Worm (Caenorhabditis elegans) whole organism, L1 larva: ENCODE measurements around the gene zyg-11.
A peak's percentile ranks its signal among the peaks of the same experiment; 100 is the strongest.

ENCODE experiments used
- C04F5.9 ChIP-seq: sonication (generic microtip); optimal IDR thresholded peaks from 2 replicates; lab custom pipeline; 2016; ENCODE audit warnings: missing genetic modification characterization, missing compliant biosample characterization
- C16A3.4 ChIP-seq: fragments of 150-350 bp; optimal IDR thresholded peaks from 2 replicates; lab custom pipeline; 2014; ENCODE audit warnings: missing biosample characterization, missing genetic modification characterization
- C34B4.2 ChIP-seq: sonication (generic microtip); optimal IDR thresholded peaks from 2 replicates; lab custom pipeline; 2017; ENCODE audit warnings: mild to moderate bottlenecking, missing genetic modification characterization, missing compliant biosample characterization
- F16B12.6 ChIP-seq: fragments of 150-350 bp; optimal IDR thresholded peaks from 2 replicates; lab custom pipeline; 2014; ENCODE audit warnings: missing biosample characterization, missing genetic modification characterization
- blmp-1 ChIP-seq: fragments of 150-350 bp; optimal IDR thresholded peaks from 2 replicates; lab custom pipeline; 2014; ENCODE audit warnings: missing biosample characterization, missing genetic modification characterization
- ceh-63 ChIP-seq: fragments of 200-800 bp; sonication (Bioruptor generic); optimal IDR thresholded peaks from 2 replicates; lab custom pipeline; 2018; ENCODE audit warnings: mild to moderate bottlenecking, missing genetic modification characterization, missing compliant biosample characterization
- ces-1 ChIP-seq: fragments of 150-350 bp; optimal IDR thresholded peaks from 2 replicates; lab custom pipeline; 2014; ENCODE audit warnings: missing biosample characterization, missing genetic modification reagents, missing genetic modification characterization
- dsc-1 ChIP-seq: sonication (generic microtip); optimal IDR thresholded peaks from 2 replicates; lab custom pipeline; 2016; ENCODE audit warnings: mild to moderate bottlenecking, missing genetic modification characterization, missing compliant biosample characterization
- efl-1 ChIP-seq, 4 experiments: fragments of 150-350 bp; optimal IDR thresholded peaks in 3 of 4; peaks in 1 of 4; 1 replicate in 1 of 4; 2 replicates in 3 of 4; lab custom pipeline; 2014; ENCODE audit warnings: missing biosample characterization in 2 of 4, missing genetic modification characterization in 2 of 4, missing genetic modification reagents in 2 of 4
- efl-3 ChIP-seq: fragments of 200-800 bp; sonication (Bioruptor generic); optimal IDR thresholded peaks from 2 replicates; lab custom pipeline; 2018; ENCODE audit warnings: mild to moderate bottlenecking, missing genetic modification characterization, missing compliant biosample characterization
- egl-13 ChIP-seq: sonication (generic microtip); optimal IDR thresholded peaks from 2 replicates; lab custom pipeline; 2016; ENCODE audit warnings: missing genotype, missing genetic modification reagents, missing genetic modification characterization, missing compliant biosample characterization
- egl-27 ChIP-seq, 2 experiments: fragments of 150-350 bp in 1 of 2; sonication (generic microtip); optimal IDR thresholded peaks; 3 replicates each; lab custom pipeline; 2017 to 2018; ENCODE audit warnings: missing biosample characterization in 2 of 2, missing genetic modification characterization in 2 of 2, missing genetic modification reagents in 2 of 2
- elt-2 ChIP-seq: sonication (generic microtip); optimal IDR thresholded peaks from 2 replicates; lab custom pipeline; 2016; ENCODE audit warnings: missing genetic modification characterization, mild to moderate bottlenecking, inconsistent platforms, missing compliant biosample characterization, missing genetic modification reagents
- ets-5 ChIP-seq: fragments of 200-800 bp; sonication (Bioruptor generic); IDR thresholded peaks from 2 replicates; pipeline ENCODE4 v1.3.6; 2022; ENCODE audit warnings: missing genetic modification characterization, missing compliant biosample characterization
- fkh-10 ChIP-seq: sonication (generic microtip); optimal IDR thresholded peaks from 2 replicates; lab custom pipeline; 2017; ENCODE audit warnings: missing biosample characterization, missing genetic modification reagents, missing genetic modification characterization
- fkh-4 ChIP-seq: sonication (generic microtip); optimal IDR thresholded peaks from 2 replicates; lab custom pipeline; 2016; ENCODE audit warnings: missing compliant biosample characterization, missing genetic modification characterization, borderline replicate concordance
- fkh-8 ChIP-seq: sonication (generic microtip); optimal IDR thresholded peaks from 2 replicates; lab custom pipeline; 2016; ENCODE audit warnings: mild to moderate bottlenecking, missing genetic modification characterization, missing compliant biosample characterization
- fos-1 ChIP-seq: fragments of 150-350 bp; optimal IDR thresholded peaks from 2 replicates; lab custom pipeline; 2014; ENCODE audit warnings: missing biosample characterization, missing genetic modification characterization
- hlh-4 ChIP-seq: sonication (generic microtip); optimal IDR thresholded peaks from 2 replicates; lab custom pipeline; 2016; ENCODE audit warnings: mild to moderate bottlenecking, missing genetic modification characterization, missing compliant biosample characterization
- isw-1 ChIP-seq: fragments of 200-800 bp; sonication (Bioruptor generic); IDR thresholded peaks from 2 replicates; pipeline ENCODE4 v1.3.6; 2022; ENCODE audit warnings: missing genetic modification characterization, missing compliant biosample characterization
- jun-1 ChIP-seq: fragments of 150-350 bp; optimal IDR thresholded peaks from 2 replicates; lab custom pipeline; 2014; ENCODE audit warnings: missing biosample characterization, missing genetic modification reagents, missing genetic modification characterization
- lin-14 ChIP-seq: fragments of 200-800 bp; sonication (Bioruptor generic); optimal IDR thresholded peaks from 2 replicates; lab custom pipeline; 2018; ENCODE audit warnings: mild to moderate bottlenecking, missing genetic modification characterization, moderate library complexity, missing compliant biosample characterization
- lin-15B ChIP-seq: fragments of 150-350 bp; sonication (generic microtip); optimal IDR thresholded peaks from 3 replicates; lab custom pipeline; 2014; ENCODE audit warnings: missing biosample characterization, missing genetic modification characterization
- lsy-2 ChIP-seq, 2 experiments: fragments of 150-350 bp; optimal IDR thresholded peaks; 2 replicates each; lab custom pipeline; 2014; ENCODE audit warnings: missing biosample characterization in 2 of 2, missing genetic modification characterization in 2 of 2
- mab-9 ChIP-seq: fragments of 200-800 bp; sonication (Bioruptor generic); IDR thresholded peaks from 2 replicates; pipeline ENCODE4 v1.3.6; 2022; ENCODE audit warnings: missing genetic modification reagents, missing genetic modification characterization, missing compliant biosample characterization
- mdl-1 ChIP-seq, 2 experiments: fragments of 150-350 bp; optimal IDR thresholded peaks; 2 replicates each; lab custom pipeline; 2014 to 2017; ENCODE audit warnings: missing biosample characterization in 2 of 2, missing genetic modification characterization in 2 of 2, inconsistent platforms in 1 of 2
- mep-1 ChIP-seq: fragments of 150-350 bp; optimal IDR thresholded peaks from 2 replicates; lab custom pipeline; 2014; ENCODE audit warnings: missing biosample characterization, missing genetic modification characterization
- nhr-11 ChIP-seq: fragments of 150-350 bp; optimal IDR thresholded peaks from 2 replicates; lab custom pipeline; 2014; ENCODE audit warnings: missing biosample characterization, missing genetic modification characterization
- nhr-12 ChIP-seq: sonication (generic microtip); optimal IDR thresholded peaks from 2 replicates; lab custom pipeline; 2017; ENCODE audit warnings: missing biosample characterization, missing genetic modification characterization
- nhr-20 ChIP-seq: sonication (generic microtip); optimal IDR thresholded peaks from 2 replicates; lab custom pipeline; 2016; ENCODE audit warnings: mild to moderate bottlenecking, missing genetic modification characterization, missing compliant biosample characterization
- nhr-28 ChIP-seq: fragments of 150-350 bp; optimal IDR thresholded peaks from 2 replicates; lab custom pipeline; 2014; ENCODE audit warnings: missing biosample characterization, missing genetic modification characterization
- nhr-47 ChIP-seq: sonication (generic microtip); optimal IDR thresholded peaks from 2 replicates; lab custom pipeline; 2016; ENCODE audit warnings: mild to moderate bottlenecking, missing genetic modification characterization, moderate library complexity, missing compliant biosample characterization
- nhr-71 ChIP-seq: sonication (generic microtip); optimal IDR thresholded peaks from 2 replicates; lab custom pipeline; 2016; ENCODE audit warnings: mild to moderate bottlenecking, missing genetic modification characterization, moderate library complexity, missing compliant biosample characterization
- nhr-76 ChIP-seq: sonication (generic microtip); optimal IDR thresholded peaks from 2 replicates; lab custom pipeline; 2017; ENCODE audit warnings: missing biosample characterization, missing genetic modification characterization
- nhr-77 ChIP-seq: fragments of 150-350 bp; optimal IDR thresholded peaks from 2 replicates; lab custom pipeline; 2014; ENCODE audit warnings: missing biosample characterization, missing genetic modification characterization
- pag-3 ChIP-seq: sonication (generic microtip); optimal IDR thresholded peaks from 2 replicates; lab custom pipeline; 2017; ENCODE audit warnings: missing genetic modification characterization, mild to moderate bottlenecking, missing compliant biosample characterization, antibody characterized with exemption, borderline replicate concordance; ENCODE audit not compliant: insufficient read depth
- pax-3 ChIP-seq: fragments of 200-800 bp; sonication (Bioruptor generic); optimal IDR thresholded peaks from 2 replicates; lab custom pipeline; 2018; ENCODE audit warnings: mild to moderate bottlenecking, missing genetic modification characterization, moderate library complexity, missing compliant biosample characterization
- pqm-1 ChIP-seq: sonication (generic microtip); optimal IDR thresholded peaks from 3 replicates; lab custom pipeline; 2017; ENCODE audit warnings: missing biosample characterization, missing genetic modification characterization
- rnt-1 ChIP-seq: sonication (generic microtip); optimal IDR thresholded peaks from 2 replicates; lab custom pipeline; 2016; ENCODE audit warnings: mild to moderate bottlenecking, missing genetic modification characterization, moderate library complexity, missing compliant biosample characterization
- skn-1 ChIP-seq: fragments of 150-350 bp; optimal IDR thresholded peaks from 2 replicates; lab custom pipeline; 2014; ENCODE audit warnings: missing biosample characterization, missing genetic modification characterization
- snpc-4 ChIP-seq: fragments of 150-350 bp; optimal IDR thresholded peaks from 2 replicates; lab custom pipeline; 2014; ENCODE audit warnings: missing biosample characterization, missing genetic modification characterization
- sox-4 ChIP-seq: sonication (generic microtip); optimal IDR thresholded peaks from 2 replicates; lab custom pipeline; 2016; ENCODE audit warnings: missing genetic modification characterization, missing compliant biosample characterization
- sup-37 ChIP-seq: fragments of 200-800 bp; sonication (Bioruptor generic); optimal IDR thresholded peaks from 2 replicates; lab custom pipeline; 2018; ENCODE audit warnings: mild to moderate bottlenecking, missing genetic modification characterization, missing compliant biosample characterization
- swsn-7 ChIP-seq: sonication (generic microtip); optimal IDR thresholded peaks from 2 replicates; lab custom pipeline; 2016; ENCODE audit warnings: missing genetic modification characterization, missing compliant biosample characterization
- tbx-2 ChIP-seq: sonication (generic microtip); optimal IDR thresholded peaks from 2 replicates; lab custom pipeline; 2016; ENCODE audit warnings: missing genetic modification characterization, missing compliant biosample characterization
- tlp-1 ChIP-seq: fragments of 150-350 bp; optimal IDR thresholded peaks from 2 replicates; lab custom pipeline; 2014; ENCODE audit warnings: missing biosample characterization, missing genetic modification characterization
- unc-86 ChIP-seq: sonication (generic microtip); optimal IDR thresholded peaks from 2 replicates; lab custom pipeline; 2016; ENCODE audit warnings: missing genetic modification characterization, missing compliant biosample characterization
- zip-4 ChIP-seq: fragments of 200-800 bp; sonication (Bioruptor generic); optimal IDR thresholded peaks from 2 replicates; lab custom pipeline; 2018; ENCODE audit warnings: mild to moderate bottlenecking, missing genetic modification characterization, moderate library complexity, missing compliant biosample characterization
- ztf-11 ChIP-seq, 2 experiments: sonication (generic microtip); optimal IDR thresholded peaks; 2 replicates each; lab custom pipeline; 2016 to 2017; ENCODE audit warnings: missing genetic modification characterization in 2 of 2, missing biosample characterization in 1 of 2, missing compliant biosample characterization in 1 of 2

zyg-11 gene

DNA sequence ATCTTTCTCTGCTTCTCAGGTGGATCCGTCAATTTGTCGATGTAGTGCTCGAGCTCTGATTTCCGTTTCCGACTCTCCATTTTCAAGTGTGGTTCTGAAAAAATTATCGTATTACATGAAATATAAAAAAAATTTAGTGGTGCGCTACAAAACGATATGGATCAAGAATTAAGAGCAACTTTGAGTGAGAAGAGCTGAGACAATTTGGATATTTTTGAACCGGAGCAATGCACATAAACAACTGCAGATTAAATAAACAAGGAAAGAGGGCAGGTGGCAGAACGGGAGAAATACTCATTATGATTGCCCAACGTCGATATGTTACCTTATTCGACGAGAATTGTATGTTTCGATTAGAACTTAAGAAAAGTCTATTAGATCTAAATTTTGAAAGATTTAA is 10.2 kb downstream of the zyg-11 start, which contains the start of gene swsn-7:
Gene swsn-7, minus strand, starts transcription at position 101 of the 400 bp plus-strand sequence.
- TF ChIP-seq mab-9 = no peak
- no peak for TF ChIP-seq efl-1 (optimal IDR thresholded peaks at IDR 0.05; lab: Kevin White, UChicago)
- TF ChIP-seq efl-1 (GFP tag; optimal IDR thresholded peaks at IDR 0.05 in 1 of 2; lab: Kevin White, UChicago) = peak in 1 of 2 experiments; percentile 61

DNA sequence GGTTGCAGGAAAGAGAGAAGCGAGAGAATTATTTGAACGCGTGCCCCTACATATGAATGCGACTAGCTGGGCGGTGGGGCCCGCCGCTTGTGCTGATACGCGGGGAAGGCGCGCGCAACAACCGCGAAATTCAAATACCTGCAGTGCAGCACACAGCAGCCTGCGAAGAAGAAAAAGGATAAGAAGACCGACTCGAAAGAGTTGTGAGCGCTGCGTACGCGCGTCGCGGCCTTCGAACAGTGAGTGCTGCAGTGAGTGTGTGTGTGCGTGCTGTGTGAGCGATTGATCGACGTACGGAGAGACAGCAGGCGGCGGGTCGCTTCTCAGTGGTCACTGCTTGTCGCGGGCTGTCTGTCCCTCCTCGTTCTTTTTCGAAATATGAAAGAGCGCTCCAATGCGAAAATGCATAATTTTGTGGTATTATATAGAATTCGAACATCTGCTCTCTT is 10.8 kb downstream of the zyg-11 start:
- TF ChIP-seq dsc-1 (tag; lab: Kevin White, UChicago) (peak; percentile 61), mab-9 (peak; percentile 48; the same call in 1 of the 2 replicates), fos-1 (tag; lab: Kevin White, UChicago) (peak; percentile 26), lin-14 (peak; percentile 95), C34B4.2 (no peak), nhr-11 (tag; lab: Kevin White, UChicago) (no peak), fkh-8 (tag; lab: Kevin White, UChicago) (peak; percentile 91), tlp-1 (no peak), efl-3 (no peak), nhr-77 (tag; lab: Kevin White, UChicago) (peak; percentile 77), skn-1 (tag; lab: Kevin White, UChicago) (peak; percentile 63), isw-1 (GFP tag; lab: Robert Waterston, UW) (peak; percentile 48), nhr-47 (tag; lab: Kevin White, UChicago) (peak; percentile 76), pag-3 (no peak), F16B12.6 (tag; lab: Kevin White, UChicago) (no peak), mep-1 (peak; percentile 16), nhr-28 (tag; lab: Kevin White, UChicago) (no peak), ztf-11 (tag; optimal IDR thresholded peaks at IDR 0.05; lab: Kevin White, UChicago) (peak in 1 of 2 experiments; percentile 51), ceh-63 (no peak), tbx-2 (tag; lab: Kevin White, UChicago) (peak; percentile 66), egl-27 (tag; optimal IDR thresholded peaks at IDR 0.05; lab: Kevin White, UChicago) (peak in 1 of 2 experiments; percentile 20), blmp-1 (peak; percentile 4), ets-5 (no peak), egl-13 (tag; lab: Kevin White, UChicago) (peak; percentile 48), C04F5.9 (no peak), pqm-1 (tag; lab: Kevin White, UChicago) (no peak), sup-37 (GFP tag; lab: Kevin White, UChicago) (no peak), swsn-7 (tag; lab: Kevin White, UChicago) (peak; percentile 90), zip-4 (no peak), nhr-20 (peak; percentile 78), efl-1 (optimal IDR thresholded peaks at IDR 0.05; lab: Kevin White, UChicago) (peak; percentile 63 to 70), efl-1 (GFP tag; optimal IDR thresholded peaks at IDR 0.05 in 1 of 2; lab: Kevin White, UChicago) (peak; percentile 65 to 95), hlh-4 (no peak), pax-3 (peak; percentile 72), fkh-4 (no peak), nhr-71 (tag; lab: Kevin White, UChicago) (peak; percentile 79), C16A3.4 (peak; percentile 81), lsy-2 (tag; optimal IDR thresholded peaks at IDR 0.05; lab: Kevin White, UChicago) (peak; percentile 58 to 83), jun-1 (tag; lab: Kevin White, UChicago) (peak; percentile 85), lin-15B (peak; percentile 83), ces-1 (GFP tag; lab: Kevin White, UChicago) (no peak), nhr-76 (tag; lab: Kevin White, UChicago) (no peak), sox-4 (tag; lab: Kevin White, UChicago) (peak; percentile 46), unc-86 (peak; percentile 74), nhr-12 (tag; lab: Kevin White, UChicago) (no peak), mdl-1 (tag; optimal IDR thresholded peaks at IDR 0.05; lab: Kevin White, UChicago) (peak in 1 of 2 experiments; percentile 72), snpc-4 (tag; lab: Kevin White, UChicago) (peak; percentile 46), rnt-1 (tag; lab: Kevin White, UChicago) (peak; percentile 50), fkh-10 (GFP tag; lab: Kevin White, UChicago) (peak; percentile 38), elt-2 (tag; lab: Kevin White, UChicago) (peak; percentile 30)
